Worm (Caenorhabditis elegans): ENCODE results near the gene mam-4.

mam-4 gene

DNA sequence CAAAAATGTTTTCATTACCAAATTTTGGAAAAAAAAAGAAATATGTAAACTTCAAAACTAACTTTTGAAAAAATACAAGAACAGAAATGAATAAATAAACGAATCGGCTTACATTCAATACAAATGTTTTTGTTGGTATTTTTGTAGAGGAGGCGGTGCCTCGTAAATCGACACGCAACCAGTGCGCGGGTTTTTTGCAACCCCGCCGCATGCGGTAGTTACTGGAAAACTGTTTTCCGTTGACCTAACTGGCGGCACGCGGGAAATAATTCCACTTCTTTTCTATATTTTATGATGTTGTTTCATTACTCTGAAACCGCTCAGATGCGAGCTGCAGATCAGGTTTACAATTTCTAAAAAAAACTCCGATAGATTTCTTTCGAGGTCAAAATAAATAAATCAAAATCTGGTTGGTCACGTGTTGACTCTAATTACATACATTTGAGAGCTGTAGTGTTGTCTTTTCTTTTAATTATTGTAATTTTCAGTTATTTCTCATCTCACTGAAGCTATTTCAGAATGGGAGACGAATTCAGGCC lies 8.7 kb upstream of the mam-4 start, which contains the start of the genes dvc-1 and ima-1 (continued):
- TF ChIP-seq D1046.2 (GFP tag; IDR thresholded peaks at IDR 0.05) (no peak), nhr-237 (tag; optimal IDR thresholded peaks at IDR 0.05) (no peak), hmg-1.1 (GFP tag; IDR thresholded peaks at IDR 0.05) (peak; percentile 49; the same call in 1 of the 2 replicates)

DNA sequence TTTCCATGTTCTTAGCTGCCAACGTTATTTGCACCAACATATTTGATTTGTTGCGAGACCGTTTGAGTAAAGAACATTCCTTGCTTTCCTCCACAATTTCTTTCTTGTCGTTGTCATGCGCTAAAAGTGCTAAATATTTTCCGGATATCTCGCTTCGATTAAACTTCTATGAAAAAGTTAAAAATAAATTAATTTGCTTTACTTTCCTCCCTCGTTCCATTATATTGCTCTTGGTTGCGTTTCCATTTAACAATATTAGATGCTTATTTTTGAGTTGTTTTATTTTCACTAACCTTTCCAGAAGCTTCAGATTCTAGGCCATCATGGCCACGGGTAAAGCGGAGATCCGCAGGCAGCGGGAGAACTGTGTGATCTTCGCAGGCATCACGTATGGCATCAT lies 6.4 kb upstream of the mam-4 start, which contains the start of gene pgap-1:
pgap-1 (plus strand) TSS at position 301 of the 400 bp plus-strand sequence.
- TF ChIP-seq ZK337.2 (GFP tag; IDR thresholded peaks at IDR 0.05) (no peak), saeg-2 (GFP tag; IDR thresholded peaks at IDR 0.05) (no peak), nhr-42 (GFP tag; IDR thresholded peaks at IDR 0.05) (no peak), cey-2 (tag; optimal IDR thresholded peaks at IDR 0.05; ENCODE audit: borderline replicate concordance, insufficient read depth) (no peak), snpc-1.2 (GFP tag; IDR thresholded peaks at IDR 0.05) (no peak), jun-1 (tag; optimal IDR thresholded peaks at IDR 0.05) (no peak), madf-5 (GFP tag; IDR thresholded peaks at IDR 0.05) (no peak), unc-62 (GFP tag; optimal IDR thresholded peaks at IDR 0.05 in 1 of 2) (no peak), unc-62 (tag; optimal IDR thresholded peaks at IDR 0.05) (no peak), hlh-30 (tag; optimal IDR thresholded peaks at IDR 0.05; ENCODE audit: insufficient read depth) (no peak), arid-1 (GFP tag; conservative IDR thresholded peaks at IDR 0.05) (no peak), rbr-2 (tag; optimal IDR thresholded peaks at IDR 0.05) (no peak), lin-38 (GFP tag; IDR thresholded peaks at IDR 0.05) (no peak), nhr-6 (tag; optimal IDR thresholded peaks at IDR 0.05) (no peak), zip-11 (GFP tag; IDR thresholded peaks at IDR 0.05) (no peak), F26F4.8 (GFP tag; conservative IDR thresholded peaks at IDR 0.05) (no peak)

DNA sequence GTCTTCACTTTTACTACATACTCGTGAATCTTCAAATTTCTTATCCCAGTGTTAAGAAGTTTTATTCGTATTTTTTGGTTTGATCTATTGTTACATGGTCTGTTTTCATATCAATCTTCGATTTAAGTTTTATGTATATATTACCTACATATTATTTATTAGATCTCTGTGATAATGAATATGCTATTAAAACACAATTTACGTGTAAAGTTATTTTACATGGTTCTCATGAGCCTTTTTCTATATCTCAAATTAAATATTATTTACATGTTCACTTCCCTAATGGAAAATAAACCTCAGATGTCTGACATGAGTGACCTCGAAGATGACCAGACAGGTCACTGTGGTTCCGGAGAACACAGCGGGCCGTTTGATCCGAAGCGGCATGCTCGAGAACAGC lies 3.4 kb upstream of the mam-4 start, which contains the start of gene mxl-1:
mxl-1 (plus strand) TSS at position 301 of the 400 bp plus-strand sequence.
- no peak for TF ChIP-seq ceh-20 (GFP tag; IDR thresholded peaks at IDR 0.05)
- no peak for TF ChIP-seq nhr-10 (tag; optimal IDR thresholded peaks at IDR 0.05)
- TF ChIP-seq F44E2.7 (GFP tag; IDR thresholded peaks at IDR 0.05), result no peak
- TF ChIP-seq ZK546.5 (tag; optimal IDR thresholded peaks at IDR 0.05), result no peak
- no peak for TF ChIP-seq lin-39 (tag; optimal IDR thresholded peaks at IDR 0.05)
- no peak for TF ChIP-seq dmd-8 (GFP tag; IDR thresholded peaks at IDR 0.05)
- TF ChIP-seq pha-4 (GFP tag; IDR thresholded peaks at IDR 0.05), result no peak
- no peak for TF ChIP-seq pha-4 (tag; optimal IDR thresholded peaks at IDR 0.05)
- TF ChIP-seq madf-5 (GFP tag; IDR thresholded peaks at IDR 0.05), result no peak
- no peak for TF ChIP-seq nhr-42 (GFP tag; IDR thresholded peaks at IDR 0.05)
- no peak for TF ChIP-seq skn-1 (tag; optimal IDR thresholded peaks at IDR 0.05)
- TF ChIP-seq lin-15B (tag; optimal IDR thresholded peaks at IDR 0.05), result no peak
- TF ChIP-seq php-3 (GFP tag; IDR thresholded peaks at IDR 0.05), result no peak

DNA sequence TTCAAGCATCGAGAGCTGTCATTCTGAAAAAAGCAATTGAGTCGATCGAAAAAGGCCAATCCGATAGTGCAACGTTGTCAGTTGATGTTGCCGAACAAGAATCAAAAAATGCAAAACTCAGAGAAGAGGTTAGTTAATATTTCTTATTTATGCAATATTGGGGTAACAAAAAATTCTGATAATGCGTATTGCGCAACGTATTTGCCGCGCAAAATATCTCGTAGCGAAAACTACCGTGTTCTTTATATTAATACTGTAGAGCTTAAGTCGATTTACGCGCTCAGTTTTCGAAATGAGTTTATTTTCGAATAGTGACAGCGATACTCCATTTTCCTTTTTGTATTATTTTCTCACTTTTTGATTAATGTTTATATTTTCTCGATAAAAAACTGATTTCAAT lies 2.9 kb upstream of the mam-4 start:
- TF ChIP-seq unc-62 (GFP tag; optimal IDR thresholded peaks at IDR 0.05 in 1 of 2) (peak in 1 of 2 experiments; percentile 93), unc-62 (tag; optimal IDR thresholded peaks at IDR 0.05) (no peak), unc-130 (GFP tag; optimal IDR thresholded peaks at IDR 0.05) (no peak)

DNA sequence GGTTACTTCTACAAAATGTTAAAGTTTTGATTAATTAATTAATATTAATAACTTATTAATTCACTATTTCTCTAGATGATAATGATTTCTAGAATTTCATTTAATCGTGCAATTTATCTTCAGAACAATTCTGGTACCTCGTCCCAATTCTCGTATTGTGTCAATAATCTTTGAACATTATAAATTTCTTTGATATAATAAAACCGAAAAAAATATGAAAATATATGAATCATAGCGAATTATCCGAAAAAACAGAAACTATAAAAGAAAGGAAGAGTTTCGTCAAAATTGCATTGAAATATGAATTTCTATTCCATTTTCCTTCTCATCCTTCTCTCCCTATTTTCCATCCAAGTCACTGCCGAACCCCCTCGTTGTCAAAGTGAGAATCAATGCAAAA lies 2.8 kb downstream of the mam-4 start, which contains the start of gene T19B10.12:
T19B10.12 (plus strand) TSS at position 301 of the 400 bp plus-strand sequence.
- TF ChIP-seq dpl-1 (GFP tag; optimal IDR thresholded peaks at IDR 0.05), result no peak
- TF ChIP-seq aha-1 (tag), result peak; percentile 27

DNA sequence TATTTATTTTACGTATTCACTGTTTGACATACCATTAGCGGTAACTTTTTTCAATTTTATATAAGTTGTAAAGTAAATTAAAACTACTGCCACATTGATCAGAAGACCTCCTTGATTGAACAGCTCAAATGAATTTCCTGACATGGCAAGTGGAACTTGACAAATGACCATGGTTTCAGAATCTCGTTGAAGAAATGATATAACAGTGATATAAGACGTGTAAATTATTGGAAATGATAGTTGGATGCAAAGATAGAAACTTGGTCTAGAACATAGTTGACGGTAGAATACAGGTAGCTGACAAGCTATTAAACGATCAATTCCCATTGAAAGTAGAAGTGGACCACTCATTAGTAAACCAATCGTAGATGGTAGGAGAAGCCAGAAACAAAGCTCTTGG lies 3.9 kb downstream of the mam-4 start:
- TF ChIP-seq unc-62 (GFP tag; optimal IDR thresholded peaks at IDR 0.05 in 1 of 2) (peak in 1 of 2 experiments; percentile 95), unc-62 (tag; optimal IDR thresholded peaks at IDR 0.05) (no peak), hlh-30 (tag; optimal IDR thresholded peaks at IDR 0.05; ENCODE audit: insufficient read depth) (no peak), egl-27 (tag; optimal IDR thresholded peaks at IDR 0.05) (no peak)
